Fruit fly (Drosophila melanogaster) whole organism, embryonic: Measurements from ENCODE around the gene tHMG1.
A peak's percentile ranks its signal among the peaks of the same experiment; 100 is the strongest.

Experiments
- CG10274 ChIP-seq: fragments of 200-800 bp; sonication (Bioruptor generic); optimal IDR thresholded peaks from 3 replicates; lab custom pipeline; 2017; ENCODE audit warnings: missing biosample characterization, mild to moderate bottlenecking, missing genetic modification characterization
- CG10543 ChIP-seq: fragments of 200-800 bp; sonication (Bioruptor generic); optimal IDR thresholded peaks from 3 replicates; lab custom pipeline; 2017; ENCODE audit warnings: missing biosample characterization, mild to moderate bottlenecking, missing genetic modification characterization, moderate library complexity
- CG12391 ChIP-seq: fragments of 200-800 bp; sonication (Bioruptor generic); optimal IDR thresholded peaks from 3 replicates; lab custom pipeline; 2018; ENCODE audit warnings: missing biosample characterization, mild to moderate bottlenecking, missing genetic modification characterization, moderate library complexity
- CG12744 ChIP-seq: fragments of 200-800 bp; sonication (Bioruptor generic); optimal IDR thresholded peaks from 2 replicates; lab custom pipeline; 2016; ENCODE audit warnings: missing biosample characterization, missing genetic modification characterization
- CG13123 ChIP-seq: fragments of 200-800 bp; sonication (Bioruptor generic); optimal IDR thresholded peaks from 2 replicates; lab custom pipeline; 2016; ENCODE audit warnings: missing biosample characterization, missing genetic modification characterization
- CG14667 ChIP-seq: fragments of 200-800 bp; sonication (Bioruptor generic); IDR thresholded peaks from 2 replicates; pipeline ENCODE4 v1.3.6; 2022; ENCODE audit warnings: missing biosample characterization, missing genetic modification characterization
- CG17912 ChIP-seq: fragments of 200-800 bp; sonication (Bioruptor generic); optimal IDR thresholded peaks from 2 replicates; lab custom pipeline; 2018; ENCODE audit warnings: missing biosample characterization, mild to moderate bottlenecking, missing genetic modification characterization
- CG18262 ChIP-seq: fragments of 200-800 bp; optimal IDR thresholded peaks from 3 replicates; lab custom pipeline; 2019; ENCODE audit warnings: missing biosample characterization, mild to moderate bottlenecking, missing genetic modification characterization, moderate library complexity
- CG2712 ChIP-seq: fragments of 200-800 bp; optimal IDR thresholded peaks from 3 replicates; lab custom pipeline; 2019; ENCODE audit warnings: missing biosample characterization, mild to moderate bottlenecking, missing genetic modification characterization, moderate library complexity
- CG3407 ChIP-seq: fragments of 200-800 bp; sonication (Bioruptor generic); optimal IDR thresholded peaks from 2 replicates; lab custom pipeline; 2018; ENCODE audit warnings: missing biosample characterization, mild to moderate bottlenecking, missing genetic modification characterization
- CG34422 ChIP-seq: fragments of 200-800 bp; sonication (Bioruptor generic); IDR thresholded peaks from 3 replicates; pipeline ENCODE4 v1.3.6; 2022; ENCODE audit warnings: missing biosample characterization, missing genetic modification characterization
- CG43689 ChIP-seq: fragments of 200-800 bp; sonication (Bioruptor generic); IDR thresholded peaks from 2 replicates; pipeline ENCODE4 v1.3.6; 2022; ENCODE audit warnings: missing biosample characterization, missing genetic modification characterization
- CG7556 ChIP-seq: fragments of 200-800 bp; sonication (Bioruptor generic); optimal IDR thresholded peaks from 2 replicates; lab custom pipeline; 2017; ENCODE audit warnings: missing biosample characterization, mild to moderate bottlenecking, missing genetic modification characterization
- CG7987 ChIP-seq: fragments of 200-800 bp; sonication (Bioruptor generic); optimal IDR thresholded peaks from 2 replicates; lab custom pipeline; 2018; ENCODE audit warnings: missing biosample characterization, mild to moderate bottlenecking, missing genetic modification characterization, moderate library complexity
- CG9215 ChIP-seq: fragments of 200-800 bp; sonication (Bioruptor generic); IDR thresholded peaks from 2 replicates; pipeline ENCODE4 v1.3.6; 2022; ENCODE audit warnings: missing biosample characterization, missing genetic modification characterization
- CG9932 ChIP-seq: fragments of 200-800 bp; sonication (Bioruptor generic); IDR thresholded peaks from 2 replicates; pipeline ENCODE4 v1.3.6; 2022; ENCODE audit warnings: missing biosample characterization, missing genetic modification characterization
- Dip2 ChIP-seq: fragments of 200-800 bp; sonication (Bioruptor generic); IDR thresholded peaks from 2 replicates; pipeline ENCODE4 v1.3.6; 2022; ENCODE audit warnings: missing biosample characterization, missing genetic modification characterization
- Eip74EF ChIP-seq, 2 experiments: fragments of 200-800 bp in 1 of 2; fragments of >200 bp in 1 of 2; sonication (Bioruptor generic) in 1 of 2; optimal IDR thresholded peaks; 2 replicates each; lab custom pipeline; 2017 to 2019; ENCODE audit warnings: missing biosample characterization in 2 of 2, missing genetic modification characterization in 2 of 2, mild to moderate bottlenecking in 1 of 2, moderate library complexity in 1 of 2
- HLH4C ChIP-seq: fragments of 200-800 bp; sonication (Bioruptor generic); IDR thresholded peaks from 3 replicates; pipeline ENCODE4 v1.3.6; 2022; ENCODE audit warnings: missing biosample characterization, missing genetic modification characterization; ENCODE audit not compliant: partially characterized antibody
- HLH54F ChIP-seq: fragments of 200-800 bp; sonication (Bioruptor generic); optimal IDR thresholded peaks from 3 replicates; lab custom pipeline; 2016; ENCODE audit warnings: missing biosample characterization, missing genetic modification characterization
- Hmr ChIP-seq: fragments of 200-800 bp; sonication (Bioruptor generic); optimal IDR thresholded peaks from 3 replicates; lab custom pipeline; 2017; ENCODE audit warnings: mild to moderate bottlenecking, missing biosample characterization, missing genetic modification reagents, missing genetic modification characterization
- Hsf ChIP-seq: fragments of 200-800 bp; sonication (Bioruptor generic); optimal IDR thresholded peaks from 3 replicates; lab custom pipeline; 2016; ENCODE audit warnings: missing biosample characterization, missing genetic modification characterization
- Lhr ChIP-seq: fragments of 200-800 bp; sonication (Bioruptor generic); optimal IDR thresholded peaks from 3 replicates; lab custom pipeline; 2017; ENCODE audit warnings: mild to moderate bottlenecking, missing biosample characterization, missing genetic modification reagents, missing genetic modification characterization
- MESR4 ChIP-seq: fragments of 200-800 bp; sonication (Bioruptor generic); optimal IDR thresholded peaks from 2 replicates; lab custom pipeline; 2018; ENCODE audit warnings: missing biosample characterization, mild to moderate bottlenecking, missing genetic modification characterization, moderate library complexity
- PHDP ChIP-seq: fragments of 200-800 bp; sonication (Bioruptor generic); optimal IDR thresholded peaks from 3 replicates; lab custom pipeline; 2018; ENCODE audit warnings: missing biosample characterization, mild to moderate bottlenecking, missing genetic modification characterization, moderate library complexity
- Rx ChIP-seq: fragments of 200-800 bp; sonication (Bioruptor generic); IDR thresholded peaks from 2 replicates; pipeline ENCODE4 v1.3.6; 2022; ENCODE audit warnings: missing biosample characterization, missing genetic modification characterization
- Sox102F ChIP-seq: fragments of 200-800 bp; sonication (Bioruptor generic); optimal IDR thresholded peaks from 2 replicates; lab custom pipeline; 2018; ENCODE audit warnings: missing biosample characterization, mild to moderate bottlenecking, missing genetic modification characterization, moderate library complexity
- al ChIP-seq: fragments of 200-800 bp; sonication (Bioruptor generic); IDR thresholded peaks from 2 replicates; pipeline ENCODE4 v1.3.6; 2022; ENCODE audit warnings: missing biosample characterization, missing genetic modification characterization
- amos ChIP-seq: fragments of 200-800 bp; sonication (Bioruptor generic); IDR thresholded peaks from 2 replicates; pipeline ENCODE4 v1.3.6; 2022; ENCODE audit warnings: missing biosample characterization, missing genetic modification characterization; ENCODE audit not compliant: partially characterized antibody
- bowl ChIP-seq: fragments of 200-800 bp; sonication (Bioruptor generic); IDR thresholded peaks from 2 replicates; pipeline ENCODE4 v1.3.6; 2022; ENCODE audit warnings: missing biosample characterization, missing genetic modification characterization
- croc ChIP-seq: fragments of 200-800 bp; sonication (Bioruptor generic); conservative IDR thresholded peaks from 3 replicates; pipeline ENCODE4 v1.3.6; 2022; ENCODE audit warnings: missing biosample characterization, missing genetic modification characterization
- danr ChIP-seq: fragments of 200-800 bp; sonication (Bioruptor generic); IDR thresholded peaks from 2 replicates; pipeline ENCODE4 v1.3.6; 2022; ENCODE audit warnings: missing biosample characterization, missing genetic modification characterization
- gro ChIP-seq: fragments of 200-800 bp; sonication (Bioruptor generic); optimal IDR thresholded peaks from 2 replicates; lab custom pipeline; 2016; ENCODE audit warnings: missing biosample characterization, missing genetic modification characterization
- jigr1 ChIP-seq: fragments of 200-800 bp; sonication (Bioruptor generic); IDR thresholded peaks from 3 replicates; pipeline ENCODE4 v1.3.6; 2022; ENCODE audit warnings: missing biosample characterization, missing genetic modification characterization
- ken ChIP-seq: fragments of 200-800 bp; sonication (Bioruptor generic); IDR thresholded peaks from 3 replicates; pipeline ENCODE4 v1.3.6; 2022; ENCODE audit warnings: missing biosample characterization, missing genetic modification characterization
- lmd ChIP-seq: fragments of 200-800 bp; sonication (Bioruptor generic); IDR thresholded peaks from 2 replicates; pipeline ENCODE4 v1.3.6; 2022; ENCODE audit warnings: missing biosample characterization, missing genetic modification characterization
- nau ChIP-seq: fragments of 200-800 bp; sonication (Bioruptor generic); optimal IDR thresholded peaks from 3 replicates; lab custom pipeline; 2017; ENCODE audit warnings: missing biosample characterization, mild to moderate bottlenecking, missing genetic modification characterization, missing genetic modification reagents
- nerfin-2 ChIP-seq: fragments of 200-800 bp; sonication (Bioruptor generic); IDR thresholded peaks from 2 replicates; pipeline ENCODE4 v1.3.6; 2022; ENCODE audit warnings: missing biosample characterization, missing genetic modification characterization; ENCODE audit not compliant: partially characterized antibody
- nmo ChIP-seq: fragments of 200-800 bp; sonication (Bioruptor generic); optimal IDR thresholded peaks from 2 replicates; lab custom pipeline; 2018; ENCODE audit warnings: missing biosample characterization, mild to moderate bottlenecking, missing genetic modification characterization, moderate library complexity
- org-1 ChIP-seq: fragments of 200-800 bp; sonication (Bioruptor generic); optimal IDR thresholded peaks from 2 replicates; lab custom pipeline; 2017; ENCODE audit warnings: missing biosample characterization, missing genetic modification characterization
- p53 ChIP-seq: fragments of 200-800 bp; sonication (Bioruptor generic); optimal IDR thresholded peaks from 2 replicates; lab custom pipeline; 2016; ENCODE audit warnings: missing biosample characterization, missing genetic modification characterization
- psq ChIP-seq: fragments of 200-800 bp; sonication (Bioruptor generic); optimal IDR thresholded peaks from 2 replicates; lab custom pipeline; 2017; ENCODE audit warnings: missing biosample characterization, missing genetic modification characterization
- rib ChIP-seq: fragments of 200-800 bp; sonication (Bioruptor generic); IDR thresholded peaks from 2 replicates; pipeline ENCODE4 v1.3.6; 2022; ENCODE audit warnings: missing biosample characterization, missing genetic modification characterization
- sens-2 ChIP-seq: fragments of 200-800 bp; sonication (Bioruptor generic); IDR thresholded peaks from 2 replicates; pipeline ENCODE4 v1.3.6; 2022; ENCODE audit warnings: missing biosample characterization, missing genetic modification characterization
- sisA ChIP-seq: fragments of 200-800 bp; sonication (Bioruptor generic); IDR thresholded peaks from 2 replicates; pipeline ENCODE4 v1.3.6; 2022; ENCODE audit warnings: missing biosample characterization, missing genetic modification characterization
- slbo ChIP-seq: fragments of 200-800 bp; sonication (Bioruptor generic); IDR thresholded peaks from 2 replicates; pipeline ENCODE4 v1.3.6; 2022; ENCODE audit warnings: missing biosample characterization, missing genetic modification characterization
- slou ChIP-seq: fragments of 200-800 bp; sonication (Bioruptor generic); optimal IDR thresholded peaks from 3 replicates; lab custom pipeline; 2016; ENCODE audit warnings: missing biosample characterization, missing genetic modification characterization
- tio ChIP-seq: fragments of 200-800 bp; sonication (Bioruptor generic); optimal IDR thresholded peaks from 2 replicates; lab custom pipeline; 2017; ENCODE audit warnings: missing biosample characterization, missing genetic modification characterization, inconsistent platforms
- tx ChIP-seq: fragments of 200-800 bp; sonication (Bioruptor generic); optimal IDR thresholded peaks from 2 replicates; lab custom pipeline; 2016; ENCODE audit warnings: missing biosample characterization, missing genetic modification characterization

Gene tHMG1

DNA sequence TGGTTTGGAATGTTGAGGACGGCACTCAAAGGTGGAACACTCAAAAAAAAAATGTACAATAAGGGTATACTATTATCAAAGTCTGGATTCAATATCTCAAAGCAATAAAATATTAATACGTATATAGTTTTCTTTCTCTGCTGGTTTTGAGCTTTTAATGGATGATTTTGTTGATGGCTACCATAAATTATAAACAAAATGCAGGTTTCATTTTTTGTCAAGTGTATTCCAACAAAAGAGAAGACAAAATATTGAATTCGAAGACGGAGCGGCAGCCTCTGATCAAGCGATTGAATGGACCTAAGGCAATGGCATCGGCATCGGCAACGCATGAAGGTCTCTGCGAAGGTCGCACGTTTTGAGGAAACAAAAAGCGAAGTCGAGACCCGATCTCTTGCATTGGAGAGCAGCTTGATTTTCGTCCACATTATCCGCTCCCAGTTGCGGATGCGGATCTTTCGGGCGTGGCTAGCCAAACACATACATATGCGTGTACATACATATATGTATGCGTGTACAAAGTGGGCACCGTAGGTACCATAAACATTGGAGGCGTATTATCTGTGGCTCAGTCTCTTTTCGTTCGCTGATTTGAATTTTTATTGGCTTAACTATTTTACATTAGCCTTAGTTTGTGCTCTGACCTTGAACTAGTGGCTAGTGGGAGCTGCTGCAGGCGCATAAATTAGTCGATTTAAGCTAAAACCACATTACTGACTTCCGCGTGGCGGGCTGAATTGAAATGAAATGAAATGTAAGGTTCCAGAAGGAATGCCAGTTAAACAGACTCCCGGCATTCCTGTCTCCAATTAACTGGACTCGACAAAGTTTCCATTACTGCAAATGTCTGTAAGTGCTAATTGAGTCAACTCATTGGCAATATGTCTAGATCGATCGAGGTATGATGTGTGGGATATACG is 45.1 kb downstream of the tHMG1 start (continued):
- TF ChIP-seq HLH54F (no peak), gro (GFP tag; lab: Kevin White, UChicago) (no peak), Lhr (no peak), Rx (GFP tag; lab: Robert Waterston, UW) (0 out of 2 replicates have a peak, but pooled peaks have one; percentile 5), CG14667 (GFP tag; lab: Robert Waterston, UW) (no peak), CG12744 (GFP tag; lab: Kevin White, UChicago) (no peak), lmd (GFP tag; lab: Robert Waterston, UW) (peak; percentile 39; the same call in 1 of the 2 replicates), CG43689 (0 out of 2 replicates have a peak, but pooled peaks have one; percentile 22), CG17912 (GFP tag; lab: Kevin White, UChicago) (no peak), Eip74EF (GFP tag; optimal IDR thresholded peaks at IDR 0.05; lab: Kevin White, UChicago) (peak in 1 of 2 experiments; percentile 56), nau (GFP tag; lab: Kevin White, UChicago) (no peak), CG7987 (no peak), tx (GFP tag; lab: Kevin White, UChicago) (no peak), ken (GFP tag; lab: Robert Waterston, UW) (0 out of 3 replicates have a peak, but pooled peaks have one; percentile 14), amos (no peak), slou (GFP tag; lab: Kevin White, UChicago) (no peak), p53 (GFP tag; lab: Kevin White, UChicago) (no peak), CG9215 (GFP tag; lab: Robert Waterston, UW) (no peak), psq (no peak), CG2712 (tag; lab: Kevin White, UChicago) (peak; percentile 40), jigr1 (GFP tag; lab: Robert Waterston, UW) (no peak), Hmr (GFP tag; lab: Kevin White, UChicago) (no peak), al (GFP tag; lab: Robert Waterston, UW) (no peak), croc (GFP tag; lab: Robert Waterston, UW) (no peak), sisA (GFP tag; lab: Robert Waterston, UW) (peak; percentile 37; the same call in 1 of the 2 replicates), PHDP (peak; percentile 57), nmo (GFP tag; lab: Kevin White, UChicago) (peak; percentile 36), sens-2 (GFP tag; lab: Robert Waterston, UW) (0 out of 2 replicates have a peak, but pooled peaks have one; percentile 28), nerfin-2 (GFP tag; lab: Robert Waterston, UW) (no peak), tio (GFP tag; lab: Kevin White, UChicago) (no peak), CG10274 (no peak), slbo (GFP tag; lab: Robert Waterston, UW) (peak; percentile 47; the same call in 1 of the 2 replicates), CG34422 (no peak), CG13123 (GFP tag; lab: Kevin White, UChicago) (no peak), MESR4 (GFP tag; lab: Kevin White, UChicago) (no peak), CG10543 (GFP tag; lab: Kevin White, UChicago) (no peak), org-1 (GFP tag; lab: Kevin White, UChicago) (no peak), Dip2 (GFP tag; lab: Robert Waterston, UW) (no peak), bowl (GFP tag; lab: Robert Waterston, UW) (no peak), danr (GFP tag; lab: Robert Waterston, UW) (0 out of 2 replicates have a peak, but pooled peaks have one; percentile 12), CG7556 (GFP tag; lab: Kevin White, UChicago) (peak; percentile 39), Hsf (GFP tag; lab: Kevin White, UChicago) (peak; percentile 10), CG18262 (tag; lab: Kevin White, UChicago) (peak; percentile 23), rib (GFP tag; lab: Robert Waterston, UW) (no peak), Sox102F (GFP tag; lab: Kevin White, UChicago) (peak; percentile 67), CG12391 (tag; lab: Kevin White, UChicago) (peak; percentile 55), HLH4C (no peak), CG9932 (GFP tag; lab: Robert Waterston, UW) (no peak), CG3407 (GFP tag; lab: Kevin White, UChicago) (no peak)
